Fruit fly (Drosophila melanogaster): ENCODE measurements around the gene CG7272.

DNA sequence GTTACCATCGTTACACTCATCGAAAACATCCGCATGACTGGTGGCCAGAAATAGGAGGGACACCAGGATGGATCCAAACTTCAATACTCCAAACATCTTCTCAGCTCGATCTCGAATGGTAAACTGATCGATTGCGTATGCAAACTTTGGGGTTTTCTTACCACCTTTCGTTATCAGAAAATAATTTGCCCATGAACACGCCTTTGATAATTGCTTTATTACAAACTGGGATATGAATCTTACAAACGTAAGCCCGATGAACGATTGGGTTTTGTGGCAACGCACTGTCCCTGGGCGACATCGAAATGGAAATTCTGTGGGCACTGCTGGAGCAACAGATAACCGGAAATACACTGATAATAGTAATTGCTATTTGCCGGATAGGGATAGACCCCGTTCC is 26.0 kb downstream of the CG7272 start, which contains the start of gene CG33985:
- no peak for TF ChIP-seq psq (optimal IDR thresholded peaks at IDR 0.05)
- TF ChIP-seq usp (GFP tag; optimal IDR thresholded peaks at IDR 0.05): no peak
- no peak for TF ChIP-seq CG8478 (optimal IDR thresholded peaks at IDR 0.05)
- no peak for TF ChIP-seq EcR (GFP tag; optimal IDR thresholded peaks at IDR 0.05)
- no peak for TF ChIP-seq pan (optimal IDR thresholded peaks at IDR 0.05)
- no peak for TF ChIP-seq Dll (optimal IDR thresholded peaks at IDR 0.05)

Data from whole organism.